Worm (Caenorhabditis elegans) whole organism, L2 larva: Measurements from ENCODE around the gene cee-1.

Experiments
- F13H6.1 ChIP-seq: sonication (generic microtip); optimal IDR thresholded peaks from 2 replicates; lab custom pipeline; 2016; ENCODE audit warnings: missing genetic modification characterization, missing compliant biosample characterization
- blmp-1 ChIP-seq: sonication (generic microtip); optimal IDR thresholded peaks from 2 replicates; lab custom pipeline; 2017; ENCODE audit warnings: missing genetic modification characterization, mild to moderate bottlenecking, missing compliant biosample characterization, antibody characterized with exemption, moderate library complexity; ENCODE audit not compliant: insufficient read depth
- nhr-237 ChIP-seq: fragments of 150-350 bp; optimal IDR thresholded peaks from 2 replicates; lab custom pipeline; 2014; ENCODE audit warnings: missing biosample characterization, missing genetic modification characterization
- snpc-4 ChIP-seq: fragments of 150-350 bp; optimal IDR thresholded peaks from 2 replicates; lab custom pipeline; 2014; ENCODE audit warnings: missing biosample characterization, missing genetic modification characterization
- unc-39 ChIP-seq: fragments of 150-350 bp; optimal IDR thresholded peaks from 2 replicates; lab custom pipeline; 2014; ENCODE audit warnings: missing biosample characterization, missing genetic modification characterization
- zag-1 ChIP-seq: fragments of 150-350 bp; optimal IDR thresholded peaks from 2 replicates; lab custom pipeline; 2014; ENCODE audit warnings: missing biosample characterization, missing genetic modification characterization

ce11 chrIII:4878281-4878680 is 34.2 kb upstream of the cee-1 start, which contains the start of the genes tost-1 and arx-6:
- no peak for TF ChIP-seq snpc-4 (tag; lab: Kevin White, UChicago)
- TF ChIP-seq blmp-1, result no peak
- peak; percentile 1 for TF ChIP-seq F13H6.1 (tag; lab: Kevin White, UChicago)
- TF ChIP-seq zag-1 (tag; lab: Kevin White, UChicago), result no peak
- no peak for TF ChIP-seq nhr-237 (tag; lab: Kevin White, UChicago)
- TF ChIP-seq unc-39, result no peak
